Fruit fly (Drosophila melanogaster) whole organism, wandering third instar larva: ENCODE results near the gene CG31360.

Experiments used
- Abd-B ChIP-seq: fragments of >200 bp; optimal IDR thresholded peaks from 2 replicates; lab custom pipeline; 2017; ENCODE audit warnings: missing biosample characterization, missing genetic modification characterization
- CG32264 ChIP-seq: fragments of 200-800 bp; sonication (Bioruptor generic); optimal IDR thresholded peaks from 2 replicates; lab custom pipeline; 2016; ENCODE audit warnings: missing biosample characterization, missing genetic modification characterization
- CG9705 ChIP-seq: fragments of 200-800 bp; sonication (Bioruptor generic); optimal IDR thresholded peaks from 2 replicates; lab custom pipeline; 2018; ENCODE audit warnings: missing biosample characterization, mild to moderate bottlenecking, missing genetic modification characterization
- CrebA ChIP-seq: fragments of 200-800 bp; sonication (Bioruptor generic); optimal IDR thresholded peaks from 2 replicates; lab custom pipeline; 2016; ENCODE audit warnings: missing biosample characterization, mild to moderate bottlenecking, missing genetic modification characterization, borderline replicate concordance
- Dfd ChIP-seq: fragments of >200 bp; optimal IDR thresholded peaks from 2 replicates; lab custom pipeline; 2017; ENCODE audit warnings: missing biosample characterization, missing genetic modification characterization
- Dif ChIP-seq: fragments of 200-275, 200-300 bp; sonication (Bioruptor generic); optimal IDR thresholded peaks from 2 replicates; lab custom pipeline; 2018; ENCODE audit warnings: missing biosample characterization, missing genetic modification characterization; ENCODE audit not compliant: partially characterized antibody
- GATAd ChIP-seq: sonication (Bioruptor generic); optimal IDR thresholded peaks from 2 replicates; lab custom pipeline; 2016; ENCODE audit warnings: missing biosample characterization, missing genetic modification characterization
- HLH106 ChIP-seq: fragments of 200-800 bp; optimal IDR thresholded peaks from 3 replicates; lab custom pipeline; 2019; ENCODE audit warnings: missing biosample characterization, mild to moderate bottlenecking, missing genetic modification characterization, moderate library complexity
- Hnf4 ChIP-seq: fragments of 200-800 bp; sonication (Bioruptor generic); optimal IDR thresholded peaks from 2 replicates; lab custom pipeline; 2016; ENCODE audit warnings: missing biosample characterization, mild to moderate bottlenecking, missing genetic modification characterization
- Hr83 ChIP-seq: fragments of 200-300 bp; sonication (Bioruptor generic); optimal IDR thresholded peaks from 2 replicates; lab custom pipeline; 2016; ENCODE audit warnings: missing biosample characterization, mild to moderate bottlenecking, missing genetic modification characterization, moderate library complexity; ENCODE audit not compliant: poor library complexity, severe bottlenecking
- Jra ChIP-seq: sonication (Bioruptor generic); optimal IDR thresholded peaks from 2 replicates; lab custom pipeline; 2016; ENCODE audit warnings: missing biosample characterization, missing genetic modification characterization
- Mio ChIP-seq: sonication (Bioruptor generic); optimal IDR thresholded peaks from 2 replicates; lab custom pipeline; 2016; ENCODE audit warnings: missing biosample characterization, missing genetic modification characterization
- Myc ChIP-seq: fragments of >200 bp; optimal IDR thresholded peaks from 2 replicates; lab custom pipeline; 2017
- N ChIP-seq: fragments of >200 bp; optimal IDR thresholded peaks from 2 replicates; lab custom pipeline; 2018; ENCODE audit warnings: missing biosample characterization, missing external identifiers, missing genetic modification characterization
- OdsH ChIP-seq: fragments of 200-800 bp; sonication (Bioruptor generic); optimal IDR thresholded peaks from 2 replicates; lab custom pipeline; 2016; ENCODE audit warnings: missing biosample characterization, mild to moderate bottlenecking, missing genetic modification characterization
- Rel ChIP-seq, 2 experiments: fragments of 200-800 bp; sonication (Bioruptor generic) in 1 of 2; optimal IDR thresholded peaks; 2 replicates in 1 of 2; 3 replicates in 1 of 2; lab custom pipeline; 2016 to 2019; ENCODE audit warnings: mild to moderate bottlenecking in 2 of 2, missing biosample characterization in 2 of 2, missing genetic modification characterization in 2 of 2, moderate library complexity in 1 of 2
- Vsx2 ChIP-seq: fragments of 200-300, 225-300 bp; sonication (Bioruptor generic); optimal IDR thresholded peaks from 2 replicates; lab custom pipeline; 2018; ENCODE audit warnings: missing biosample characterization, missing genetic modification characterization; ENCODE audit not compliant: partially characterized antibody
- br ChIP-seq: fragments of 200-800 bp; sonication (Bioruptor generic); optimal IDR thresholded peaks from 2 replicates; lab custom pipeline; 2016; ENCODE audit warnings: missing biosample characterization, missing genetic modification characterization
- brk ChIP-seq: fragments of 200-800 bp; sonication (Bioruptor generic); optimal IDR thresholded peaks from 2 replicates; lab custom pipeline; 2016; ENCODE audit warnings: missing biosample characterization, mild to moderate bottlenecking, missing genetic modification characterization
- dl ChIP-seq, 2 experiments: fragments of 175-275, 200-275 bp in 1 of 2; fragments of 200-275 bp in 1 of 2; sonication (Bioruptor generic); optimal IDR thresholded peaks; lab custom pipeline; 2018; ENCODE audit warnings: mild to moderate bottlenecking in 2 of 2, missing biosample characterization in 2 of 2, missing genetic modification characterization in 2 of 2, moderate library complexity in 2 of 2; ENCODE audit not compliant: partially characterized antibody in 2 of 2, insufficient read depth in 1 of 2
- dmrt93B ChIP-seq: fragments of 200-800 bp; sonication (Bioruptor generic); optimal IDR thresholded peaks from 2 replicates; lab custom pipeline; 2018; ENCODE audit warnings: missing biosample characterization, mild to moderate bottlenecking, missing genetic modification characterization
- dsf ChIP-seq: sonication (Bioruptor generic); optimal IDR thresholded peaks from 2 replicates; lab custom pipeline; 2016; ENCODE audit warnings: missing biosample characterization, missing genetic modification characterization, borderline replicate concordance
- ey ChIP-seq: fragments of 200-800 bp; sonication (Bioruptor generic); optimal IDR thresholded peaks from 2 replicates; lab custom pipeline; 2016; ENCODE audit warnings: missing biosample characterization, missing genetic modification characterization
- foxo ChIP-seq, 2 experiments: fragments of 200-800 bp; sonication (Bioruptor generic); optimal IDR thresholded peaks; 2 replicates in 1 of 2; 3 replicates in 1 of 2; lab custom pipeline; 2016 to 2017; ENCODE audit warnings: missing biosample characterization in 2 of 2, missing genetic modification characterization in 2 of 2
- h ChIP-seq: fragments of 200-800 bp; sonication (Bioruptor generic); optimal IDR thresholded peaks from 3 replicates; lab custom pipeline; 2016; ENCODE audit warnings: missing biosample characterization, mild to moderate bottlenecking, missing genetic modification characterization
- jim ChIP-seq: fragments of 175-275, 200-325 bp; sonication (Bioruptor generic); optimal IDR thresholded peaks from 2 replicates; lab custom pipeline; 2016; ENCODE audit warnings: missing biosample characterization, mild to moderate bottlenecking, missing genetic modification characterization
- lola ChIP-seq: fragments of >200 bp; optimal IDR thresholded peaks from 2 replicates; lab custom pipeline; 2017; ENCODE audit warnings: missing biosample characterization, missing genetic modification characterization
- pan ChIP-seq: fragments of >200 bp; optimal IDR thresholded peaks from 2 replicates; lab custom pipeline; 2017
- psq ChIP-seq: fragments of 200-800 bp; sonication (Bioruptor generic); optimal IDR thresholded peaks from 3 replicates; lab custom pipeline; 2017; ENCODE audit warnings: missing biosample characterization, mild to moderate bottlenecking, missing genetic modification characterization, moderate library complexity
- rgr ChIP-seq: fragments of 200-800 bp; sonication (Bioruptor generic); optimal IDR thresholded peaks from 3 replicates; lab custom pipeline; 2016; ENCODE audit warnings: missing biosample characterization, mild to moderate bottlenecking, missing genetic modification characterization
- sage ChIP-seq: fragments of 200-800 bp; sonication (Bioruptor generic); optimal IDR thresholded peaks from 2 replicates; lab custom pipeline; 2016; ENCODE audit warnings: missing biosample characterization, mild to moderate bottlenecking, missing genetic modification characterization
- sv ChIP-seq: fragments of 200-800 bp; sonication (Bioruptor generic); optimal IDR thresholded peaks from 3 replicates; lab custom pipeline; 2016; ENCODE audit warnings: missing biosample characterization, missing genetic modification characterization
- tai ChIP-seq: sonication (Bioruptor generic); optimal IDR thresholded peaks from 2 replicates; lab custom pipeline; 2016; ENCODE audit warnings: missing biosample characterization, missing genetic modification characterization
- usp ChIP-seq: fragments of >200 bp; optimal IDR thresholded peaks from 2 replicates; lab custom pipeline; 2017; ENCODE audit warnings: missing biosample characterization, missing genetic modification characterization
- woc ChIP-seq: sonication (Bioruptor generic); optimal IDR thresholded peaks from 2 replicates; lab custom pipeline; 2016; ENCODE audit warnings: missing biosample characterization, mild to moderate bottlenecking, missing genetic modification characterization

CG31360 gene

DNA sequence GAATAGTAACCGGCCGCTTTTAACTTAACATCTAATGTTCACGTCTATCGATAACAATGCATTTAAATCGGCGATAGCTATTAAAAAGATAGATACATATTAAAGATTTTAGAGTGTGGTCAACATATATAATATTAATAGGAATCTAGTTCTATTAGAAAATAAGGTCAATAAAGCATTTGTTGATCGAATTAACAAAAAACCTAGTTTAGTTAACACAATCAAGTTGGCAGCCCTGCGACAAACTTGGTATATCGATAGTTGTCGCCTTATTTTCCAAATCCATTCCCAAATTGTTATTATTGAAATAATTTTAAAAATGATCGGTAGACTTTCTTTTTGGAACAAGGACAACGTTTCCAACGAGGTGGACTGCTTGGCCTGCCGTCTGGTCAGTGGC, at the start of gene CG31360, which contains the start of gene CG31251:
Gene CG31360, plus strand, starts transcription at position 244 of the 400 bp plus-strand sequence.
Gene CG31251, minus strand, starts transcription at position 62 of the 400 bp plus-strand sequence.
- TF ChIP-seq ey (GFP tag; lab: Kevin White, UChicago) (no peak), Jra (GFP tag; lab: Kevin White, UChicago) (peak; percentile 56), HLH106 (peak; percentile 20), sage (GFP tag; lab: Kevin White, UChicago) (peak; percentile 49), lola (GFP tag; lab: Kevin White, UChicago) (no peak), Myc (lab: Kevin White, UChicago) (peak; percentile 11)
- TF ChIP-seq, all 38 proteins: peak for 4

DNA sequence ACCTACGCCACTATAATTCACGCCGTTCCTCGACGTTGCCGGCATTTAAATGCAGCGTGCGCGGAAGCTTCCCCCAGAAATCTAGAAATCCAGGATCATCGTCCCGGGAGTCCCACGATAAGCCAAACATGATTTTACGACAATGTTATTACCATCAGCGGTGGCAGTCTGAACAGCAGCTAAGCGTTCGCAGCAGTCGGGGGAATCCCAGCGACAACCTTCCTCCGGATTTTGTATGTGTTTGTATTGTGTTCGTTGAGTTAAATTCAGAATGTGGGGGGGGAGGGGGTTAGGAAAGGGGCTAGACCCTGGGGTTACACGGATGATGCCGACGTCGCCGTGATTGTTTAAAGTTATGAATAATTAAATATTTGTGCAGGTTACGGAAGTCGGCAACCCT, 40.9 kb upstream of the CG31360 start:
- TF ChIP-seq br (GFP tag; lab: Kevin White, UChicago) (no peak), pan (lab: Kevin White, UChicago) (no peak), jim (no peak), rgr (GFP tag; lab: Kevin White, UChicago) (no peak), dmrt93B (no peak), dsf (GFP tag; lab: Kevin White, UChicago) (no peak), Rel (GFP tag; optimal IDR thresholded peaks at IDR 0.05; lab: Kevin White, UChicago) (no peak), Rel (tag; optimal IDR thresholded peaks at IDR 0.05; lab: Kevin White, UChicago) (peak; percentile 72), Hnf4 (GFP tag; lab: Kevin White, UChicago) (no peak)

dm6 chr3R:17645239-17645638, 39.7 kb upstream of the CG31360 start:
- TF ChIP-seq Rel (GFP tag; optimal IDR thresholded peaks at IDR 0.05; lab: Kevin White, UChicago) (no peak), Rel (tag; optimal IDR thresholded peaks at IDR 0.05; lab: Kevin White, UChicago) (peak; percentile 16), woc (GFP tag; lab: Kevin White, UChicago) (no peak)

dm6 chr3R:17646102-17647050, 38.5 kb upstream of the CG31360 start:
- TF ChIP-seq CG9705 (GFP tag; lab: Kevin White, UChicago) (no peak), HLH106 (peak; percentile 6), tai (GFP tag; lab: Kevin White, UChicago) (no peak), CrebA (GFP tag; lab: Kevin White, UChicago) (peak; percentile 30), ey (GFP tag; lab: Kevin White, UChicago) (peak; percentile 4), woc (GFP tag; lab: Kevin White, UChicago) (peak; percentile 52), GATAd (GFP tag; lab: Kevin White, UChicago) (no peak), Myc (lab: Kevin White, UChicago) (peak; percentile 12)

DNA sequence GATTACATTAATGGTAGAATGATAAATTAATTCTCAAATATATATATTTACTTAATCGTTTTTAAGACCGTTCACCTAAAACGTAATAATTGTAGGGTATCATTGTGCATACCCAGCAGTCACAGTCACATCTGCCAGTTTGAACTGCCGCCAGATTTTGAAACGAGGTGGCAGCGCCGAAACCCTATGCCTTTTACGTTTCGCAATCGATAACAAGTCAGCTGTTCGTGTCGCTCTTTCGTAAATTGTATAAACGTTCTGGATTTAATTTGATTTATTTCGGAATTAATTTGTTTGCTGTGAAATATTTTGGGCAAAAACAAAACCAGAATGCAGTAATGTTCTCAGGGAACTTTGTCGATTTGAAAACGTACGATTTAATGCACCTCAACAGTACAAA, 37.5 kb upstream of the CG31360 start, which contains the start of gene CG14322:
Gene CG14322, plus strand, starts transcription at position 236 of the 400 bp plus-strand sequence.
- TF ChIP-seq woc (GFP tag; lab: Kevin White, UChicago) (peak; percentile 13), jim (no peak), sage (GFP tag; lab: Kevin White, UChicago) (no peak), dmrt93B (no peak), dl (GFP tag; optimal IDR thresholded peaks at IDR 0.05; lab: Kevin White, UChicago; ENCODE audit: insufficient read depth in 1 of 2, partially characterized antibody in 2 of 2) (no peak), OdsH (GFP tag; lab: Kevin White, UChicago) (no peak), Dfd (GFP tag; lab: Kevin White, UChicago) (no peak), Dif (GFP tag; lab: Kevin White, UChicago) (no peak), CG9705 (GFP tag; lab: Kevin White, UChicago) (no peak), CG32264 (GFP tag; lab: Kevin White, UChicago) (no peak), sv (GFP tag; lab: Kevin White, UChicago) (no peak), usp (GFP tag; lab: Kevin White, UChicago) (no peak), Mio (GFP tag; lab: Kevin White, UChicago) (no peak), Abd-B (no peak), psq (GFP tag; lab: Kevin White, UChicago) (no peak), foxo (GFP tag; optimal IDR thresholded peaks at IDR 0.05; lab: Kevin White, UChicago) (peak in 1 of 2 experiments; percentile 38), GATAd (GFP tag; lab: Kevin White, UChicago) (no peak), pan (lab: Kevin White, UChicago) (no peak), h (GFP tag; lab: Kevin White, UChicago) (no peak), rgr (GFP tag; lab: Kevin White, UChicago) (no peak), Vsx2 (GFP tag; lab: Kevin White, UChicago) (peak; percentile 4), Jra (GFP tag; lab: Kevin White, UChicago) (no peak), brk (GFP tag; lab: Kevin White, UChicago) (no peak), Rel (GFP tag; optimal IDR thresholded peaks at IDR 0.05; lab: Kevin White, UChicago) (no peak), Rel (tag; optimal IDR thresholded peaks at IDR 0.05; lab: Kevin White, UChicago) (no peak), dsf (GFP tag; lab: Kevin White, UChicago) (no peak), N (GFP tag; lab: Kevin White, UChicago) (no peak), HLH106 (no peak), ey (GFP tag; lab: Kevin White, UChicago) (no peak), Myc (lab: Kevin White, UChicago) (no peak), CrebA (GFP tag; lab: Kevin White, UChicago) (no peak), lola (GFP tag; lab: Kevin White, UChicago) (no peak), Hr83 (GFP tag; lab: Kevin White, UChicago) (peak; percentile 5), Hnf4 (GFP tag; lab: Kevin White, UChicago) (peak; percentile 29), br (GFP tag; lab: Kevin White, UChicago) (no peak)
